Fruit fly (Drosophila melanogaster) whole organism, adult: ENCODE results near the gene CG42324.

Source experiments
- CG11617 ChIP-seq: fragments of 200-800 bp; sonication (Bioruptor generic); optimal IDR thresholded peaks from 2 replicates; lab custom pipeline; 2017; ENCODE audit warnings: mild to moderate bottlenecking, missing biosample characterization, missing genetic modification reagents, missing genetic modification characterization
- CG12768 ChIP-seq: fragments of 200-800 bp; sonication (Bioruptor generic); optimal IDR thresholded peaks from 2 replicates; lab custom pipeline; 2017; ENCODE audit warnings: missing biosample characterization, missing genetic modification characterization, mild to moderate bottlenecking, moderate library complexity, missing genetic modification reagents
- CG14711 ChIP-seq: fragments of 200-800 bp; sonication (Bioruptor generic); optimal IDR thresholded peaks from 2 replicates; lab custom pipeline; 2018; ENCODE audit warnings: missing biosample characterization, mild to moderate bottlenecking, missing genetic modification characterization, moderate library complexity
- CG1620 ChIP-seq: fragments of 200-800 bp; sonication (Bioruptor generic); optimal IDR thresholded peaks from 2 replicates; lab custom pipeline; 2016; ENCODE audit warnings: missing biosample characterization, missing genetic modification characterization
- CG33017 ChIP-seq: fragments of 200-800 bp; sonication (Bioruptor generic); optimal IDR thresholded peaks from 2 replicates; lab custom pipeline; 2018; ENCODE audit warnings: missing biosample characterization, mild to moderate bottlenecking, missing genetic modification characterization, moderate library complexity
- CG5204 ChIP-seq: fragments of 200-800 bp; sonication (Bioruptor generic); optimal IDR thresholded peaks from 2 replicates; lab custom pipeline; 2016; ENCODE audit warnings: missing biosample characterization, missing genetic modification characterization
- CG7045 ChIP-seq: fragments of 200-800 bp; sonication (Bioruptor generic); optimal IDR thresholded peaks from 2 replicates; lab custom pipeline; 2017; ENCODE audit warnings: missing biosample characterization, mild to moderate bottlenecking, missing genetic modification characterization
- CG7101 ChIP-seq: fragments of 200-800 bp; sonication (Bioruptor generic); optimal IDR thresholded peaks from 2 replicates; lab custom pipeline; 2018; ENCODE audit warnings: missing biosample characterization, mild to moderate bottlenecking, missing genetic modification characterization, moderate library complexity
- Clk ChIP-seq: fragments of 200-800 bp; sonication (Bioruptor generic); optimal IDR thresholded peaks from 2 replicates; lab custom pipeline; 2017; ENCODE audit warnings: missing biosample characterization, missing genetic modification characterization
- Crg-1 ChIP-seq: fragments of 200-800 bp; sonication (Bioruptor generic); optimal IDR thresholded peaks from 2 replicates; lab custom pipeline; 2016; ENCODE audit warnings: missing biosample characterization, missing genetic modification characterization
- Hr96 ChIP-seq: fragments of 200-800 bp; sonication (Bioruptor generic); optimal IDR thresholded peaks from 2 replicates; lab custom pipeline; 2016; ENCODE audit warnings: missing biosample characterization, missing genetic modification characterization
- Mnt ChIP-seq: fragments of 200-800 bp; sonication (Bioruptor generic); optimal IDR thresholded peaks from 2 replicates; lab custom pipeline; 2016; ENCODE audit warnings: missing biosample characterization, mild to moderate bottlenecking, missing genetic modification characterization
- bab1 ChIP-seq: fragments of 200-800 bp; sonication (Bioruptor generic); optimal IDR thresholded peaks from 3 replicates; lab custom pipeline; 2019; ENCODE audit warnings: missing biosample characterization, mild to moderate bottlenecking, missing genetic modification characterization, moderate library complexity
- cic ChIP-seq: fragments of 200-800 bp; sonication (Bioruptor generic); optimal IDR thresholded peaks from 2 replicates; lab custom pipeline; 2017; ENCODE audit warnings: missing biosample characterization, mild to moderate bottlenecking, missing genetic modification characterization, moderate library complexity
- cnc ChIP-seq, 2 experiments: fragments of >200 bp; optimal IDR thresholded peaks; 2 replicates each; lab custom pipeline; 2017
- kay ChIP-seq: fragments of 200-800 bp; sonication (Bioruptor generic); peaks from one replicate; lab custom pipeline; 2016; ENCODE audit warnings: missing biosample characterization, missing genetic modification characterization, borderline replicate concordance
- ovo ChIP-seq: fragments of 200-800 bp; sonication (Bioruptor generic); optimal IDR thresholded peaks from 2 replicates; lab custom pipeline; 2016; ENCODE audit warnings: missing biosample characterization, missing genetic modification characterization
- pad ChIP-seq: fragments of 200-800 bp; sonication (Bioruptor generic); optimal IDR thresholded peaks from 3 replicates; lab custom pipeline; 2017; ENCODE audit warnings: missing biosample characterization, missing genetic modification characterization, mild to moderate bottlenecking, moderate library complexity, missing genetic modification reagents
- tj ChIP-seq: fragments of 200-800 bp; sonication (Bioruptor generic); optimal IDR thresholded peaks from 3 replicates; lab custom pipeline; 2017; ENCODE audit warnings: missing biosample characterization, mild to moderate bottlenecking, missing genetic modification characterization, moderate library complexity
- toe ChIP-seq: fragments of 200-800 bp; sonication (Bioruptor generic); optimal IDR thresholded peaks from 2 replicates; lab custom pipeline; 2016; ENCODE audit warnings: missing biosample characterization, missing genetic modification characterization

CG42324 gene

DNA sequence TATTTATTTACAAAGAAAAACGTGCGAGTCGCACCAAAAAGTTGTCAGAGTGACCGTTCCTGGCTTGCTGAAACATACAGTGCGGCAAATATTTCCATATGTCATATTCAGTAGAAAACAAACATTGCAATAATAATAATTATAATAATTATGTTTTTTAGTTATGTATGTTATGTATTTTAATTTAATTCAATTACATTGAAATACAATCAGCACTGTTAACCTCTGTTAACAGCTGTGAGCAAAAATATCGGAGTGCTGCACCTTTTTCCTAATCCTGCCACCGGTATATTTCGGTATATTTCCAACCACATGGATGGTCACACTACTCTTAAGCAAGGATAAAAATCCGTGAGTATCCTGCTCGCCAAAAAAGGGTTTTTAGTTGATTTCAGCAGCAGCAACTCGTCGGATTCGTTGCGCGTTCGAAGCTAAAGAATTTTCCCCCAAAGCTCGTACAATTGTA is at the start of gene CG42324, which contains the start of gene CG32267:
CG42324 (plus strand) TSS at position 385 of the 466 bp plus-strand sequence.
CG32267 (minus strand) TSS at position 51 of the 466 bp plus-strand sequence.
- TF ChIP-seq Mnt (GFP tag; lab: Kevin White, UChicago) (peak; percentile 75), CG1620 (GFP tag; lab: Kevin White, UChicago) (no peak), Clk (no peak), bab1 (peak; percentile 17), kay (GFP tag; lab: Kevin White, UChicago) (peak; percentile 3)

- no peak for TF ChIP-seq CG7045 (GFP tag; lab: Kevin White, UChicago)
- no peak for TF ChIP-seq CG11617 (GFP tag; lab: Kevin White, UChicago)
- peak; percentile 8 for TF ChIP-seq tj (GFP tag; lab: Kevin White, UChicago)
- TF ChIP-seq kay (GFP tag; lab: Kevin White, UChicago): no peak
- no peak for TF ChIP-seq Hr96 (GFP tag; lab: Kevin White, UChicago)
- TF ChIP-seq CG1620 (GFP tag; lab: Kevin White, UChicago): no peak
These were observed 49.2 kb upstream of the CG42324 start for dm6 chr3L:3423006-3423405.

dm6 chr3L:3424846-3425245 is 47.4 kb upstream of the CG42324 start, which contains the start of gene sty:
Gene sty (minus strand): TSS chr3L:3424935.
- TF ChIP-seq pad (GFP tag; lab: Kevin White, UChicago) (peak; percentile 86), CG7101 (tag; lab: Kevin White, UChicago) (no peak)

- TF ChIP-seq pad (GFP tag; lab: Kevin White, UChicago) (peak; percentile 41), CG7045 (GFP tag; lab: Kevin White, UChicago) (no peak)
These were observed 45.2 kb upstream of the CG42324 start for dm6 chr3L:3427037-3427436.

DNA sequence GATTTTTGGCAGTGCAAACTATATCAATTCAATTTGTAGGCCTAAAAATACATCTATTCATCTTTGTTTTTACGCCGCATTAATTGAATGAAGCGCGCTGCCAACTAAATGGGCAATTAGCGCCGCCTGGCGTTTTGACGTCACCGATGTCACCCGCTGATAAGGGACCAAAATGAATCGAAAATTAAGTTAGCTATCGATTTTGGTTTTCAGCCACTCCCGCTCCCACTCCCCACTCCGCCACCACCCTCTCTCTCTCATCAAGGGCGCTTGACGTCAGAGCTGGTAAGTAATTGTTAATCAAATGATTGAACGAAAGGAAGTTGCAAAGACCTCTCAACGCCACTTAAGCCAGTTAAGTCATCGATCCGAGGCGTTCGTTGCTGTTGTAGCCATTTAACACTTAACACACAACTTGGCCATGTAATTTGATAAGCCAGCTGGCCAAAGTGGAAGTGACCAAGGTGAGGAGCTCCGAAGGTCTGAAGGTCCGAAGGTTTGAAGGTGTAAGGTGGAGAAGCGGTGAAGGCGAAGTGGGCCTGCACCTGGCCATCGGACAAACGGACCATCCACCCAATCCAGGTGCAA is 41.1 kb upstream of the CG42324 start:
- TF ChIP-seq Mnt (GFP tag; lab: Kevin White, UChicago) (no peak), bab1 (no peak), CG12768 (peak; percentile 21), CG11617 (GFP tag; lab: Kevin White, UChicago) (no peak), cic (GFP tag; lab: Kevin White, UChicago) (peak; percentile 60)

dm6 chr3L:3432656-3433344 is 39.4 kb upstream of the CG42324 start:
- TF ChIP-seq tj (GFP tag; lab: Kevin White, UChicago) (peak; percentile 35), bab1 (no peak), CG1620 (GFP tag; lab: Kevin White, UChicago) (no peak), toe (GFP tag; lab: Kevin White, UChicago) (peak; percentile 21), Crg-1 (GFP tag; lab: Kevin White, UChicago) (no peak), cic (GFP tag; lab: Kevin White, UChicago) (peak; percentile 41), ovo (GFP tag; lab: Kevin White, UChicago) (no peak), CG11617 (GFP tag; lab: Kevin White, UChicago) (peak; percentile 59), CG7101 (tag; lab: Kevin White, UChicago) (peak; percentile 82), kay (GFP tag; lab: Kevin White, UChicago) (peak; percentile 89), pad (GFP tag; lab: Kevin White, UChicago) (peak; percentile 45), CG7045 (GFP tag; lab: Kevin White, UChicago) (peak; percentile 69), CG12768 (peak; percentile 43), Mnt (GFP tag; lab: Kevin White, UChicago) (peak; percentile 39), CG33017 (tag; lab: Kevin White, UChicago) (peak; percentile 66), Clk (no peak), CG5204 (GFP tag; lab: Kevin White, UChicago) (peak; percentile 60), cnc (optimal IDR thresholded peaks at IDR 0.05; lab: Kevin White, UChicago) (no peak), CG14711 (tag; lab: Kevin White, UChicago) (peak; percentile 69), Hr96 (GFP tag; lab: Kevin White, UChicago) (peak; percentile 22)

DNA sequence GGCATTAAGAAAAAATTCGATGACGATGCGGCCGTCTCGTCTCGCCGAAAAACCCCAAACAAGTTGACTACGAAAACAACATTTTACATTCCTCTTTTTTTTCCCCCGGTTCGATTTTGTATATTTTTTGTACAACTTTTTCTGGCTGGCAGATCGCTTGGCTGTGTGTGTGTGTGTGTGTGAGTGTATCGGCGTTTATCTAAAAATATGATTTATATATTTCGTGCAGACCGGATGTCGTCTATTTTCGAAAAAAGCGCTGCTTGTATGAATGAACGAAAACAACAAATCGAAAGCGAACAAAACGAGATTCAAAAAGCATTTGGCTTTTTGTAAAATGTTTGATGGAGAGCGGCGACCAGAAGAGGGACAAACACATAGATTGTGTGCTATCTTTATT is 38.3 kb upstream of the CG42324 start:
- TF ChIP-seq CG11617 (GFP tag; lab: Kevin White, UChicago): no peak
- no peak for TF ChIP-seq cic (GFP tag; lab: Kevin White, UChicago)
- TF ChIP-seq Hr96 (GFP tag; lab: Kevin White, UChicago): no peak
- no peak for TF ChIP-seq CG14711 (tag; lab: Kevin White, UChicago)
- TF ChIP-seq CG5204 (GFP tag; lab: Kevin White, UChicago): no peak
- no peak for TF ChIP-seq Mnt (GFP tag; lab: Kevin White, UChicago)
- no peak for TF ChIP-seq CG7101 (tag; lab: Kevin White, UChicago)
- TF ChIP-seq toe (GFP tag; lab: Kevin White, UChicago): no peak
- no peak for TF ChIP-seq kay (GFP tag; lab: Kevin White, UChicago)
- TF ChIP-seq ovo (GFP tag; lab: Kevin White, UChicago): no peak
- no peak for TF ChIP-seq pad (GFP tag; lab: Kevin White, UChicago)
- no peak for TF ChIP-seq Clk
- no peak for TF ChIP-seq CG12768
- no peak for TF ChIP-seq CG33017 (tag; lab: Kevin White, UChicago)
- TF ChIP-seq Crg-1 (GFP tag; lab: Kevin White, UChicago): no peak
